Fruit fly (Drosophila melanogaster) whole organism, pupa: Measurements from ENCODE around the gene CG2493.

Experiments
- CG10348 ChIP-seq: fragments of 200-800 bp; sonication (Bioruptor generic); IDR thresholded peaks from 2 replicates; pipeline ENCODE4 v1.3.6; 2022; ENCODE audit warnings: missing biosample characterization, missing genetic modification characterization
- CG12605 ChIP-seq: fragments of 200-800 bp; sonication (Bioruptor generic); IDR thresholded peaks from 2 replicates; pipeline ENCODE4 v1.3.6; 2022; ENCODE audit warnings: missing biosample characterization, missing genetic modification characterization
- CG13204 ChIP-seq: fragments of 200-800 bp; sonication (Bioruptor generic); optimal IDR thresholded peaks from 2 replicates; lab custom pipeline; 2018; ENCODE audit warnings: missing biosample characterization, mild to moderate bottlenecking, missing genetic modification characterization, moderate library complexity
- CG14655 ChIP-seq: fragments of 200-800 bp; sonication (Bioruptor generic); optimal IDR thresholded peaks from 3 replicates; lab custom pipeline; 2017; ENCODE audit warnings: mild to moderate bottlenecking, missing biosample characterization, missing genetic modification reagents, missing genetic modification characterization
- CG15710 ChIP-seq: fragments of 200-800 bp; sonication (Bioruptor generic); optimal IDR thresholded peaks from 2 replicates; lab custom pipeline; 2018; ENCODE audit warnings: missing biosample characterization, mild to moderate bottlenecking, missing genetic modification characterization, moderate library complexity
- CG17806 ChIP-seq: fragments of 200-800 bp; sonication (Bioruptor generic); optimal IDR thresholded peaks from 2 replicates; lab custom pipeline; 2018; ENCODE audit warnings: missing biosample characterization, mild to moderate bottlenecking, missing genetic modification characterization, moderate library complexity
- CG32121 ChIP-seq: fragments of 200-800 bp; sonication (Bioruptor generic); IDR thresholded peaks from 2 replicates; pipeline ENCODE4 v1.3.6; 2022; ENCODE audit warnings: missing biosample characterization, missing genetic modification characterization
- CG34367 ChIP-seq: fragments of 200-800 bp; sonication (Bioruptor generic); optimal IDR thresholded peaks from 2 replicates; lab custom pipeline; 2018; ENCODE audit warnings: missing biosample characterization, mild to moderate bottlenecking, missing genetic modification characterization
- CG4496 ChIP-seq: fragments of 200-800 bp; sonication (Bioruptor generic); IDR thresholded peaks from 3 replicates; pipeline ENCODE4 v1.3.6; 2022; ENCODE audit warnings: missing biosample characterization, missing genetic modification characterization
- CG8159 ChIP-seq: fragments of 200-800 bp; sonication (Bioruptor generic); optimal IDR thresholded peaks from 3 replicates; lab custom pipeline; 2018; ENCODE audit warnings: missing biosample characterization, mild to moderate bottlenecking, missing genetic modification characterization, moderate library complexity
- CG8301 ChIP-seq: fragments of 200-800 bp; sonication (Bioruptor generic); optimal IDR thresholded peaks from 2 replicates; lab custom pipeline; 2018; ENCODE audit warnings: missing biosample characterization, mild to moderate bottlenecking, missing genetic modification characterization
- CG9948 ChIP-seq: fragments of 200-800 bp; sonication (Bioruptor generic); optimal IDR thresholded peaks from 2 replicates; lab custom pipeline; 2018; ENCODE audit warnings: missing biosample characterization, mild to moderate bottlenecking, missing genetic modification characterization, moderate library complexity
- D1 ChIP-seq: fragments of 200-800 bp; sonication (Bioruptor generic); optimal IDR thresholded peaks from 2 replicates; lab custom pipeline; 2018; ENCODE audit warnings: missing biosample characterization, mild to moderate bottlenecking, missing genetic modification characterization, moderate library complexity
- EcR ChIP-seq: fragments of 200-800 bp; sonication (Bioruptor generic); optimal IDR thresholded peaks from 3 replicates; lab custom pipeline; 2019; ENCODE audit warnings: missing biosample characterization, missing genetic modification characterization, mild to moderate bottlenecking, moderate library complexity, missing genetic modification reagents
- Ets98B ChIP-seq: fragments of 200-800 bp; sonication (Bioruptor generic); IDR thresholded peaks from 2 replicates; pipeline ENCODE4 v1.3.6; 2022; ENCODE audit warnings: missing biosample characterization, missing genetic modification characterization
- Pif1A ChIP-seq: fragments of 200-800 bp; sonication (Bioruptor generic); optimal IDR thresholded peaks from 3 replicates; lab custom pipeline; 2016; ENCODE audit warnings: missing biosample characterization, missing genetic modification characterization
- Pif1B ChIP-seq: fragments of 200-800 bp; sonication (Bioruptor generic); optimal IDR thresholded peaks from 3 replicates; lab custom pipeline; 2016; ENCODE audit warnings: missing biosample characterization, missing genetic modification characterization
- Snoo ChIP-seq: fragments of 200-800 bp; sonication (Bioruptor generic); optimal IDR thresholded peaks from 3 replicates; lab custom pipeline; 2017; ENCODE audit warnings: missing biosample characterization, mild to moderate bottlenecking, missing genetic modification characterization, inconsistent platforms
- fd96Ca ChIP-seq: fragments of 200-800 bp; sonication (Bioruptor generic); IDR thresholded peaks from 3 replicates; pipeline ENCODE4 v1.3.6; 2022; ENCODE audit warnings: missing biosample characterization, missing genetic modification characterization
- gl ChIP-seq: fragments of 200-800 bp; sonication (Bioruptor generic); optimal IDR thresholded peaks from 2 replicates; lab custom pipeline; 2018; ENCODE audit warnings: missing biosample characterization, mild to moderate bottlenecking, missing genetic modification characterization
- rn ChIP-seq: fragments of 200-800 bp; sonication (Bioruptor generic); IDR thresholded peaks from 2 replicates; pipeline ENCODE4 v1.3.6; 2022; ENCODE audit warnings: missing biosample characterization, missing genetic modification characterization

Gene CG2493

dm6 chr2L:20429458-20429857 is 33.8 kb downstream of the CG2493 start:
- TF ChIP-seq D1 (tag; lab: Kevin White, UChicago) (no peak), CG12605 (GFP tag; lab: Robert Waterston, UW) (no peak), CG13204 (GFP tag; lab: Kevin White, UChicago) (no peak), rn (GFP tag; lab: Robert Waterston, UW) (no peak), Snoo (tag; lab: Kevin White, UChicago) (no peak), CG34367 (tag; lab: Kevin White, UChicago) (no peak), Pif1A (GFP tag; lab: Kevin White, UChicago) (no peak), Pif1B (GFP tag; lab: Kevin White, UChicago) (no peak), Ets98B (GFP tag; lab: Robert Waterston, UW) (no peak), CG10348 (no peak), CG8159 (tag; lab: Kevin White, UChicago) (no peak), CG8301 (tag; lab: Kevin White, UChicago) (no peak), CG32121 (no peak), gl (tag; lab: Kevin White, UChicago) (no peak), CG4496 (GFP tag; lab: Robert Waterston, UW) (no peak), CG17806 (tag; lab: Kevin White, UChicago) (no peak), EcR (GFP tag; lab: Kevin White, UChicago) (no peak), CG14655 (GFP tag; lab: Kevin White, UChicago) (no peak)

- no peak for TF ChIP-seq CG15710 (tag; lab: Kevin White, UChicago)
- TF ChIP-seq fd96Ca = peak; percentile 38; the same call in 1 of the 3 replicates
- TF ChIP-seq CG10348 = no peak
- TF ChIP-seq CG34367 (tag; lab: Kevin White, UChicago) = no peak
- no peak for TF ChIP-seq rn (GFP tag; lab: Robert Waterston, UW)
- TF ChIP-seq CG32121 = 0 out of 2 replicates have a peak, but pooled peaks have one; percentile 16
- TF ChIP-seq CG12605 (GFP tag; lab: Robert Waterston, UW) = no peak
- TF ChIP-seq CG14655 (GFP tag; lab: Kevin White, UChicago) = no peak
- TF ChIP-seq Ets98B (GFP tag; lab: Robert Waterston, UW) = no peak
- peak; percentile 53 for TF ChIP-seq CG13204 (GFP tag; lab: Kevin White, UChicago)
- TF ChIP-seq D1 (tag; lab: Kevin White, UChicago) = peak; percentile 51
- peak; percentile 9 for TF ChIP-seq EcR (GFP tag; lab: Kevin White, UChicago)
- TF ChIP-seq CG9948 (tag; lab: Kevin White, UChicago) = no peak
- TF ChIP-seq CG8159 (tag; lab: Kevin White, UChicago) = peak; percentile 2
- peak; percentile 32 for TF ChIP-seq Snoo (tag; lab: Kevin White, UChicago)
- TF ChIP-seq CG4496 (GFP tag; lab: Robert Waterston, UW) = no peak
- no peak for TF ChIP-seq CG8301 (tag; lab: Kevin White, UChicago)
- TF ChIP-seq Pif1A (GFP tag; lab: Kevin White, UChicago) = no peak
- TF ChIP-seq gl (tag; lab: Kevin White, UChicago) = no peak
- no peak for TF ChIP-seq Pif1B (GFP tag; lab: Kevin White, UChicago)
- TF ChIP-seq CG17806 (tag; lab: Kevin White, UChicago) = no peak
Measured at dm6 chr2L:20428756-20429408, 34.4 kb downstream of the CG2493 start.

dm6 chr2L:20428382-20428755 is 34.9 kb downstream of the CG2493 start:
- no peak for TF ChIP-seq CG12605 (GFP tag; lab: Robert Waterston, UW)
- no peak for TF ChIP-seq rn (GFP tag; lab: Robert Waterston, UW)

- peak; percentile 7 for TF ChIP-seq D1 (tag; lab: Kevin White, UChicago)
- no peak for TF ChIP-seq fd96Ca
- no peak for TF ChIP-seq CG8159 (tag; lab: Kevin White, UChicago)
Measured at dm6 chr2L:20427401-20427800, 35.8 kb downstream of the CG2493 start.

dm6 chr2L:20425854-20426396 is 37.3 kb downstream of the CG2493 start, which contains the start of gene CG31688:
CG31688 (plus strand) TSS chr2L:20426199.
- TF ChIP-seq CG17806 (tag; lab: Kevin White, UChicago) (no peak), gl (tag; lab: Kevin White, UChicago) (no peak), CG34367 (tag; lab: Kevin White, UChicago) (no peak), CG8301 (tag; lab: Kevin White, UChicago) (no peak), Snoo (tag; lab: Kevin White, UChicago) (no peak), fd96Ca (no peak), CG4496 (GFP tag; lab: Robert Waterston, UW) (no peak)
- TF ChIP-seq, all 21 proteins: peak for 0

- TF ChIP-seq gl (tag; lab: Kevin White, UChicago) = no peak
- TF ChIP-seq CG9948 (tag; lab: Kevin White, UChicago) = no peak
- TF ChIP-seq CG12605 (GFP tag; lab: Robert Waterston, UW) = no peak
- no peak for TF ChIP-seq Pif1A (GFP tag; lab: Kevin White, UChicago)
- TF ChIP-seq rn (GFP tag; lab: Robert Waterston, UW) = no peak
- no peak for TF ChIP-seq EcR (GFP tag; lab: Kevin White, UChicago)
- no peak for TF ChIP-seq Ets98B (GFP tag; lab: Robert Waterston, UW)
- TF ChIP-seq CG34367 (tag; lab: Kevin White, UChicago) = no peak
- no peak for TF ChIP-seq CG8301 (tag; lab: Kevin White, UChicago)
- TF ChIP-seq CG17806 (tag; lab: Kevin White, UChicago) = no peak
- TF ChIP-seq CG13204 (GFP tag; lab: Kevin White, UChicago) = no peak
- no peak for TF ChIP-seq CG14655 (GFP tag; lab: Kevin White, UChicago)
- no peak for TF ChIP-seq CG8159 (tag; lab: Kevin White, UChicago)
- TF ChIP-seq CG15710 (tag; lab: Kevin White, UChicago) = no peak
- TF ChIP-seq D1 (tag; lab: Kevin White, UChicago) = no peak
- TF ChIP-seq CG32121 = no peak
- TF ChIP-seq fd96Ca = no peak
- no peak for TF ChIP-seq CG10348
Measured at dm6 chr2L:20424560-20424959, 38.7 kb downstream of the CG2493 start, which contains the start of gene CG15130. CG15130 (minus strand) TSS chr2L:20424660.
